Worm (Caenorhabditis elegans) whole organism, young adult: ENCODE results near the gene adt-2.

Experiments used
- B0019.2 ChIP-seq: fragments of 200-800 bp; sonication (Bioruptor generic); conservative IDR thresholded peaks from 2 replicates; pipeline ENCODE4 v1.3.6; 2022; ENCODE audit warnings: missing genetic modification reagents, missing genetic modification characterization, missing compliant biosample characterization
- B0261.1 ChIP-seq: sonication (generic microtip); optimal IDR thresholded peaks from 2 replicates; lab custom pipeline; 2016; ENCODE audit warnings: mild to moderate bottlenecking, missing genetic modification characterization, moderate library complexity, missing compliant biosample characterization
- C17E4.6 ChIP-seq: fragments of 200-800 bp; sonication (Bioruptor generic); IDR thresholded peaks from 2 replicates; pipeline ENCODE4 v1.3.6; 2022; ENCODE audit warnings: missing genetic modification reagents, missing genetic modification characterization, missing compliant biosample characterization
- D2030.7 ChIP-seq: fragments of 200-800 bp; sonication (Bioruptor generic); IDR thresholded peaks from 2 replicates; pipeline ENCODE4 v1.3.6; 2022; ENCODE audit warnings: missing genetic modification reagents, missing genetic modification characterization, missing compliant biosample characterization
- F52B5.7 ChIP-seq: sonication (generic microtip); optimal IDR thresholded peaks from 2 replicates; lab custom pipeline; 2016; ENCODE audit warnings: mild to moderate bottlenecking, missing genetic modification characterization, missing compliant biosample characterization
- T07F8.4 ChIP-seq: sonication (generic microtip); optimal IDR thresholded peaks from 2 replicates; lab custom pipeline; 2016; ENCODE audit warnings: mild to moderate bottlenecking, missing genetic modification characterization, moderate library complexity, missing compliant biosample characterization
- Y53G8AR.9 ChIP-seq: fragments of 200-800 bp; sonication (Bioruptor generic); conservative IDR thresholded peaks from 2 replicates; pipeline ENCODE4 v1.3.6; 2022; ENCODE audit warnings: missing genetic modification reagents, missing genetic modification characterization, missing compliant biosample characterization
- Y79H2A.3 ChIP-seq: fragments of 200-800 bp; sonication (Bioruptor generic); conservative IDR thresholded peaks from 2 replicates; pipeline ENCODE4 v1.3.6; 2022; ENCODE audit warnings: missing genetic modification reagents, missing genetic modification characterization, missing compliant biosample characterization
- ZK185.1 ChIP-seq: sonication (generic microtip); optimal IDR thresholded peaks from 2 replicates; lab custom pipeline; 2016; ENCODE audit warnings: mild to moderate bottlenecking, missing genetic modification characterization, missing compliant biosample characterization; ENCODE audit not compliant: poor library complexity, severe bottlenecking
- akir-1 ChIP-seq: fragments of 200-800 bp; sonication (Bioruptor generic); optimal IDR thresholded peaks from 2 replicates; lab custom pipeline; 2018; ENCODE audit warnings: mild to moderate bottlenecking, missing genetic modification characterization, moderate library complexity, missing compliant biosample characterization
- ama-1 ChIP-seq, 3 experiments: fragments of 150-350 bp in 1 of 3; sonication (generic microtip) in 2 of 3; optimal IDR thresholded peaks; 2 replicates each; lab custom pipeline; 2014 to 2018; ENCODE audit warnings: missing biosample characterization in 2 of 3, missing genetic modification characterization in 2 of 3, missing genetic modification reagents in 2 of 3
- attf-3 ChIP-seq: fragments of 200-800 bp; sonication (Bioruptor generic); conservative IDR thresholded peaks from 2 replicates; pipeline ENCODE4 v1.3.6; 2022; ENCODE audit warnings: missing genetic modification reagents, missing genetic modification characterization, missing compliant biosample characterization
- cebp-1 ChIP-seq, 2 experiments: fragments of 200-800 bp in 1 of 2; sonication (Bioruptor generic) in 1 of 2; sonication (generic microtip) in 1 of 2; IDR thresholded peaks in 1 of 2; optimal IDR thresholded peaks in 1 of 2; 2 replicates each; pipeline versions ENCODE4 v1.3.6 to Lab custom; 2017 to 2022; ENCODE audit warnings: missing compliant biosample characterization in 2 of 2, missing genetic modification characterization in 2 of 2, mild to moderate bottlenecking in 1 of 2, missing genetic modification reagents in 1 of 2, moderate library complexity in 1 of 2
- cebp-2 ChIP-seq: fragments of 200-800 bp; sonication (Bioruptor generic); IDR thresholded peaks from 2 replicates; pipeline ENCODE4 v1.3.6; 2022; ENCODE audit warnings: missing genetic modification characterization, missing compliant biosample characterization
- ceh-27 ChIP-seq: fragments of 200-800 bp; sonication (Bioruptor generic); optimal IDR thresholded peaks from 2 replicates; lab custom pipeline; 2018; ENCODE audit warnings: mild to moderate bottlenecking, missing genetic modification characterization, moderate library complexity, missing compliant biosample characterization
- dox-1 ChIP-seq: fragments of 200-800 bp; sonication (Bioruptor generic); IDR thresholded peaks from 2 replicates; pipeline ENCODE4 v1.3.6; 2022; ENCODE audit warnings: missing genetic modification reagents, missing genetic modification characterization, missing compliant biosample characterization
- efl-1 ChIP-seq: fragments of 150-350 bp; optimal IDR thresholded peaks from 2 replicates; lab custom pipeline; 2014; ENCODE audit warnings: missing biosample characterization, missing genetic modification reagents, missing genetic modification characterization
- ets-4 ChIP-seq: fragments of 200-800 bp; sonication (Bioruptor generic); optimal IDR thresholded peaks from 2 replicates; lab custom pipeline; 2018; ENCODE audit warnings: mild to moderate bottlenecking, missing genetic modification characterization, missing compliant biosample characterization
- fkh-3 ChIP-seq: sonication (generic microtip); optimal IDR thresholded peaks from 2 replicates; lab custom pipeline; 2016; ENCODE audit warnings: mild to moderate bottlenecking, missing genetic modification characterization, missing compliant biosample characterization
- hlh-26 ChIP-seq: fragments of 200-800 bp; sonication (Bioruptor generic); conservative IDR thresholded peaks from 2 replicates; pipeline ENCODE4 v1.3.6; 2022; ENCODE audit warnings: missing genetic modification reagents, missing genetic modification characterization, missing compliant biosample characterization
- hsf-1 ChIP-seq: fragments of 200-800 bp; sonication (Bioruptor generic); IDR thresholded peaks from 2 replicates; pipeline ENCODE4 v1.3.6; 2022; ENCODE audit warnings: missing genetic modification reagents, missing genetic modification characterization, missing compliant biosample characterization
- lin-26 ChIP-seq: fragments of 200-800 bp; sonication (Bioruptor generic); IDR thresholded peaks from 2 replicates; pipeline ENCODE4 v1.3.6; 2022; ENCODE audit warnings: missing genetic modification reagents, missing genetic modification characterization, missing compliant biosample characterization
- lin-35 ChIP-seq, 3 experiments: fragments of 150-350 bp in 2 of 3; sonication (generic microtip) in 1 of 3; optimal IDR thresholded peaks; 2 replicates each; lab custom pipeline; 2014 to 2018; ENCODE audit warnings: missing biosample characterization in 3 of 3, missing genetic modification characterization in 3 of 3, missing genetic modification reagents in 3 of 3
- lin-54 ChIP-seq: fragments of 200-800 bp; sonication (Bioruptor generic); optimal IDR thresholded peaks from 2 replicates; lab custom pipeline; 2018; ENCODE audit warnings: mild to moderate bottlenecking, missing genetic modification characterization, missing compliant biosample characterization
- mcd-1 ChIP-seq: fragments of 200-800 bp; sonication (Bioruptor generic); IDR thresholded peaks from 2 replicates; pipeline ENCODE4 v1.3.6; 2022; ENCODE audit warnings: missing genetic modification reagents, missing genetic modification characterization, missing compliant biosample characterization
- mxl-1 ChIP-seq: sonication (generic microtip); optimal IDR thresholded peaks from 2 replicates; lab custom pipeline; 2016; ENCODE audit warnings: missing genetic modification characterization, missing compliant biosample characterization
- nfya-2 ChIP-seq: fragments of 200-800 bp; sonication (Bioruptor generic); IDR thresholded peaks from 2 replicates; pipeline ENCODE4 v1.3.6; 2022; ENCODE audit warnings: missing genetic modification reagents, missing genetic modification characterization, missing compliant biosample characterization
- nfyb-1 ChIP-seq: fragments of 200-800 bp; sonication (Bioruptor generic); IDR thresholded peaks from 2 replicates; pipeline ENCODE4 v1.3.6; 2022; ENCODE audit warnings: missing genetic modification reagents, missing genetic modification characterization, missing compliant biosample characterization
- nhr-27 ChIP-seq: fragments of 200-800 bp; sonication (Bioruptor generic); optimal IDR thresholded peaks from 2 replicates; lab custom pipeline; 2018; ENCODE audit warnings: mild to moderate bottlenecking, missing genetic modification characterization, moderate library complexity, missing compliant biosample characterization
- rec-8 ChIP-seq, 2 experiments: sonication (generic microtip); optimal IDR thresholded peaks; 2 replicates each; lab custom pipeline; 2016; ENCODE audit warnings: mild to moderate bottlenecking in 2 of 2, missing genetic modification characterization in 2 of 2, missing genetic modification reagents in 2 of 2, missing genotype in 2 of 2, missing biosample characterization in 1 of 2, missing compliant biosample characterization in 1 of 2, moderate library complexity in 1 of 2
- unc-62 ChIP-seq: fragments of 150-350 bp; optimal IDR thresholded peaks from 2 replicates; lab custom pipeline; 2014; ENCODE audit warnings: missing biosample characterization, missing genetic modification reagents, missing genetic modification characterization
- zfh-2 ChIP-seq: fragments of 200-800 bp; sonication (Bioruptor generic); conservative IDR thresholded peaks from 2 replicates; pipeline ENCODE4 v1.3.6; 2022; ENCODE audit warnings: missing genetic modification reagents, missing genetic modification characterization, missing compliant biosample characterization
- ztf-22 ChIP-seq: fragments of 200-800 bp; sonication (Bioruptor generic); optimal IDR thresholded peaks from 2 replicates; lab custom pipeline; 2018; ENCODE audit warnings: mild to moderate bottlenecking, missing genetic modification characterization, moderate library complexity, missing compliant biosample characterization
- ztf-28 ChIP-seq: fragments of 200-800 bp; sonication (Bioruptor generic); IDR thresholded peaks from 2 replicates; pipeline ENCODE4 v1.3.6; 2022; ENCODE audit warnings: missing genetic modification reagents, missing genetic modification characterization, missing compliant biosample characterization
- ztf-3 ChIP-seq: fragments of 200-800 bp; sonication (Bioruptor generic); optimal IDR thresholded peaks from 2 replicates; lab custom pipeline; 2018; ENCODE audit warnings: mild to moderate bottlenecking, missing genetic modification characterization, missing compliant biosample characterization

adt-2 gene

ce11 chrX:7561972-7562371 lies 24.0 kb upstream of the adt-2 start:
- TF ChIP-seq cebp-1 (GFP tag; IDR thresholded peaks at IDR 0.05; lab: Robert Waterston, UW) (peak; percentile 53; the same call in 1 of the 2 replicates), cebp-1 (tag; optimal IDR thresholded peaks at IDR 0.05; lab: Kevin White, UChicago) (peak; percentile 79), unc-62 (GFP tag; lab: Kevin White, UChicago) (peak; percentile 79), hsf-1 (GFP tag; lab: Robert Waterston, UW) (no peak), ets-4 (GFP tag; lab: Kevin White, UChicago) (no peak), rec-8 (tag; optimal IDR thresholded peaks at IDR 0.05; lab: Kevin White, UChicago) (no peak), akir-1 (no peak)

- TF ChIP-seq B0261.1 (no peak), cebp-2 (0 out of 2 replicates have a peak, but pooled peaks have one; percentile 58), lin-35 (GFP tag; optimal IDR thresholded peaks at IDR 0.05; lab: Kevin White, UChicago) (no peak)
- TF ChIP-seq, all 124 proteins: peak for 1
Observed at ce11 chrX:7562625-7563024, 23.4 kb upstream of the adt-2 start, which contains the start of gene sto-1. TSS of gene sto-1 (plus strand) at chrX:7562824.

- TF ChIP-seq Y79H2A.3 (GFP tag; lab: Robert Waterston, UW) (no peak), ZK185.1 (no peak), zfh-2 (GFP tag; lab: Robert Waterston, UW) (no peak), ceh-27 (GFP tag; lab: Kevin White, UChicago) (no peak), nfya-2 (GFP tag; lab: Robert Waterston, UW) (no peak), ets-4 (GFP tag; lab: Kevin White, UChicago) (no peak), ztf-28 (GFP tag; lab: Robert Waterston, UW) (no peak), cebp-2 (no peak), mcd-1 (GFP tag; lab: Robert Waterston, UW) (no peak), hsf-1 (GFP tag; lab: Robert Waterston, UW) (no peak), lin-54 (GFP tag; lab: Kevin White, UChicago) (no peak), ztf-3 (GFP tag; lab: Kevin White, UChicago) (no peak), mxl-1 (tag; lab: Kevin White, UChicago) (no peak)
Observed at ce11 chrX:7563425-7563824, 22.6 kb upstream of the adt-2 start.

- TF ChIP-seq attf-3 (GFP tag; lab: Robert Waterston, UW): peak; percentile 86
- no peak for TF ChIP-seq C17E4.6
Observed at ce11 chrX:7565005-7565404, 21.0 kb upstream of the adt-2 start, which contains the start of gene vps-52. TSS of gene vps-52 (plus strand) at chrX:7565323.

ce11 chrX:7568684-7569289 lies 17.2 kb upstream of the adt-2 start:
- TF ChIP-seq T07F8.4 (tag; lab: Kevin White, UChicago): no peak
- TF ChIP-seq Y53G8AR.9 (GFP tag; lab: Robert Waterston, UW): 0 out of 2 replicates have a peak, but pooled peaks have one; percentile 47
- TF ChIP-seq, all 124 proteins: peak for 1

ce11 chrX:7569685-7570518 lies 16.1 kb upstream of the adt-2 start, which contains the start of gene apy-1:
TSS of gene apy-1 (minus strand) at chrX:7569722.
- TF ChIP-seq efl-1 (GFP tag; lab: Kevin White, UChicago) (no peak), nhr-27 (no peak), fkh-3 (no peak), ztf-22 (GFP tag; lab: Kevin White, UChicago) (no peak), lin-26 (GFP tag; lab: Robert Waterston, UW) (no peak), D2030.7 (GFP tag; lab: Robert Waterston, UW) (no peak), ama-1 (optimal IDR thresholded peaks at IDR 0.05; lab: Kevin White, UChicago) (no peak), ama-1 (GFP tag; optimal IDR thresholded peaks at IDR 0.05; lab: Kevin White, UChicago) (no peak), F52B5.7 (tag; lab: Kevin White, UChicago) (no peak), nfyb-1 (GFP tag; lab: Robert Waterston, UW) (no peak), dox-1 (GFP tag; lab: Robert Waterston, UW) (no peak), cebp-1 (GFP tag; IDR thresholded peaks at IDR 0.05; lab: Robert Waterston, UW) (no peak), cebp-1 (tag; optimal IDR thresholded peaks at IDR 0.05; lab: Kevin White, UChicago) (peak; percentile 21), Y53G8AR.9 (GFP tag; lab: Robert Waterston, UW) (no peak), ZK185.1 (peak; percentile 30), B0019.2 (GFP tag; lab: Robert Waterston, UW) (no peak), hlh-26 (GFP tag; lab: Robert Waterston, UW) (no peak)
